Worm (Caenorhabditis elegans) whole organism, L1 larva: ENCODE measurements around the gene col-78.

Source experiments
- alr-1 ChIP-seq: fragments of 200-800 bp; sonication (Bioruptor generic); optimal IDR thresholded peaks from 2 replicates; lab custom pipeline; 2018; ENCODE audit warnings: borderline replicate concordance, mild to moderate bottlenecking, missing genetic modification characterization, missing compliant biosample characterization
- aly-2 ChIP-seq: fragments of 150-350 bp; optimal IDR thresholded peaks from 2 replicates; lab custom pipeline; 2014; ENCODE audit warnings: missing biosample characterization, missing genetic modification characterization
- ama-1 ChIP-seq: fragments of 150-350 bp; optimal IDR thresholded peaks from 2 replicates; lab custom pipeline; 2014
- ceh-82 ChIP-seq, 3 experiments: fragments of 150-350 bp in 1 of 3; sonication (generic microtip) in 2 of 3; optimal IDR thresholded peaks; 2 replicates each; lab custom pipeline; 2014 to 2017; ENCODE audit warnings: missing biosample characterization in 3 of 3, missing genetic modification characterization in 3 of 3
- egl-27 ChIP-seq, 2 experiments: fragments of 150-350 bp in 1 of 2; sonication (generic microtip); optimal IDR thresholded peaks; 3 replicates each; lab custom pipeline; 2017 to 2018; ENCODE audit warnings: missing biosample characterization in 2 of 2, missing genetic modification characterization in 2 of 2, missing genetic modification reagents in 2 of 2
- fkh-10 ChIP-seq: sonication (generic microtip); optimal IDR thresholded peaks from 2 replicates; lab custom pipeline; 2017; ENCODE audit warnings: missing biosample characterization, missing genetic modification reagents, missing genetic modification characterization
- isw-1 ChIP-seq: fragments of 200-800 bp; sonication (Bioruptor generic); IDR thresholded peaks from 2 replicates; pipeline ENCODE4 v1.3.6; 2022; ENCODE audit warnings: missing genetic modification characterization, missing compliant biosample characterization
- lsy-2 ChIP-seq, 2 experiments: fragments of 150-350 bp; optimal IDR thresholded peaks; 2 replicates each; lab custom pipeline; 2014; ENCODE audit warnings: missing biosample characterization in 2 of 2, missing genetic modification characterization in 2 of 2
- nhr-77 ChIP-seq: fragments of 150-350 bp; optimal IDR thresholded peaks from 2 replicates; lab custom pipeline; 2014; ENCODE audit warnings: missing biosample characterization, missing genetic modification characterization
- nhr-90 ChIP-seq: sonication (generic microtip); optimal IDR thresholded peaks from 2 replicates; lab custom pipeline; 2016; ENCODE audit warnings: mild to moderate bottlenecking, missing genetic modification characterization, missing compliant biosample characterization; ENCODE audit not compliant: poor library complexity
- tbx-2 ChIP-seq: sonication (generic microtip); optimal IDR thresholded peaks from 2 replicates; lab custom pipeline; 2016; ENCODE audit warnings: missing genetic modification characterization, missing compliant biosample characterization
- zag-1 ChIP-seq: fragments of 150-350 bp; optimal IDR thresholded peaks from 2 replicates; lab custom pipeline; 2014; ENCODE audit warnings: missing biosample characterization, missing genetic modification characterization

DNA sequence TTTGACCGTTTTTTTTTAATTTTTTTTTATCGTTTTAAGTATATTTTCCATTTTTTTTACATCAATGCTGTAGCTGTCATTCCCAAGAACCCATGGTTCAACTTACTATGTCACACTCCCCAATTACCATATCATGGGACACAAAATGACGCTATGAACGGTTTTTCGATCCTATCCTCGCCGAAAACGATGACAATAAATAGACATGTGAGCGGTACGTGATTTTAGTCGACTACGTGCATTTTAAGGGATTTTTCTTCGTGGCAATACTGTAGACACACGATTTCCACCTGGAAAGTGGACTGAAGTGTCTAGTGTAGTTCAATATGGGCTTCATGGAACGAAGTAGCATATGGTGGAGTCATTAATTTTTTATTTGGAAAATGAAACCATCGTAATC lies 3.9 kb downstream of the col-78 start:
- TF ChIP-seq tbx-2 (tag; lab: Kevin White, UChicago) (no peak), fkh-10 (GFP tag; lab: Kevin White, UChicago) (no peak), egl-27 (tag; optimal IDR thresholded peaks at IDR 0.05; lab: Kevin White, UChicago) (no peak), alr-1 (no peak), ama-1 (no peak), zag-1 (tag; lab: Kevin White, UChicago) (no peak), lsy-2 (tag; optimal IDR thresholded peaks at IDR 0.05; lab: Kevin White, UChicago) (no peak), nhr-90 (peak; percentile 18), aly-2 (tag; lab: Kevin White, UChicago) (no peak), nhr-77 (no peak), isw-1 (GFP tag; lab: Robert Waterston, UW) (no peak), ceh-82 (tag; optimal IDR thresholded peaks at IDR 0.05; lab: Kevin White, UChicago) (no peak)
